Worm (Caenorhabditis elegans) whole organism, late embryonic: ENCODE measurements around the gene ZK1098.12.

Experiments used
- T23F11.4 ChIP-seq: fragments of 200-800 bp; sonication (Bioruptor generic); optimal IDR thresholded peaks from 2 replicates; lab custom pipeline; 2018; ENCODE audit warnings: mild to moderate bottlenecking, missing genetic modification characterization, missing compliant biosample characterization
- ama-1 ChIP-seq: fragments of 150-350 bp; optimal IDR thresholded peaks from 2 replicates; lab custom pipeline; 2014
- ceh-19 ChIP-seq: fragments of 200-800 bp; sonication (Bioruptor generic); optimal IDR thresholded peaks from 2 replicates; lab custom pipeline; 2018; ENCODE audit warnings: mild to moderate bottlenecking, missing genetic modification characterization, missing compliant biosample characterization
- ceh-22 ChIP-seq: sonication (generic microtip); optimal IDR thresholded peaks from 2 replicates; lab custom pipeline; 2017; ENCODE audit warnings: missing biosample characterization, missing genetic modification characterization
- ceh-24 ChIP-seq: sonication (generic microtip); optimal IDR thresholded peaks from 2 replicates; lab custom pipeline; 2016; ENCODE audit warnings: mild to moderate bottlenecking, missing genetic modification characterization, missing compliant biosample characterization
- ceh-30 ChIP-seq: fragments of 150-350 bp; optimal IDR thresholded peaks from 2 replicates; lab custom pipeline; 2014; ENCODE audit warnings: missing biosample characterization, missing genetic modification characterization
- ceh-48 ChIP-seq: sonication (generic microtip); optimal IDR thresholded peaks from 2 replicates; lab custom pipeline; 2016; ENCODE audit warnings: missing genetic modification characterization, inconsistent platforms, missing compliant biosample characterization
- ceh-6 ChIP-seq: fragments of 200-800 bp; sonication (Bioruptor generic); optimal IDR thresholded peaks from 2 replicates; lab custom pipeline; 2018; ENCODE audit warnings: mild to moderate bottlenecking, missing genetic modification characterization, missing compliant biosample characterization
- dve-1 ChIP-seq: sonication (generic microtip); optimal IDR thresholded peaks from 2 replicates; lab custom pipeline; 2017; ENCODE audit warnings: antibody characterized with exemption, mild to moderate bottlenecking, missing genetic modification characterization, missing compliant biosample characterization
- elt-4 ChIP-seq: sonication (generic microtip); optimal IDR thresholded peaks from 2 replicates; lab custom pipeline; 2016; ENCODE audit warnings: missing genetic modification characterization, missing compliant biosample characterization
- ets-4 ChIP-seq: sonication (generic microtip); optimal IDR thresholded peaks from 2 replicates; lab custom pipeline; 2016; ENCODE audit warnings: missing genetic modification characterization, missing compliant biosample characterization
- fax-1 ChIP-seq: sonication (generic microtip); optimal IDR thresholded peaks from 2 replicates; lab custom pipeline; 2016; ENCODE audit warnings: missing genotype, missing genetic modification characterization, missing compliant biosample characterization
- fkh-10 ChIP-seq: fragments of 150-350 bp; optimal IDR thresholded peaks from 2 replicates; lab custom pipeline; 2014; ENCODE audit warnings: missing biosample characterization, missing genetic modification reagents, missing genetic modification characterization
- fkh-6 ChIP-seq: sonication (generic microtip); optimal IDR thresholded peaks from 2 replicates; lab custom pipeline; 2016; ENCODE audit warnings: missing genetic modification characterization, missing compliant biosample characterization
- hlh-13 ChIP-seq: fragments of 200-800 bp; sonication (Bioruptor generic); optimal IDR thresholded peaks from 2 replicates; lab custom pipeline; 2018; ENCODE audit warnings: mild to moderate bottlenecking, missing genetic modification characterization, missing compliant biosample characterization
- hlh-30 ChIP-seq: sonication (generic microtip); optimal IDR thresholded peaks from 2 replicates; lab custom pipeline; 2017; ENCODE audit warnings: antibody characterized with exemption, missing genetic modification characterization, missing compliant biosample characterization; ENCODE audit not compliant: insufficient read depth
- hlh-6 ChIP-seq: sonication (generic microtip); optimal IDR thresholded peaks from 2 replicates; lab custom pipeline; 2016; ENCODE audit warnings: missing genotype, missing genetic modification characterization, missing compliant biosample characterization
- lin-11 ChIP-seq: fragments of 200-800 bp; sonication (Bioruptor generic); optimal IDR thresholded peaks from 2 replicates; lab custom pipeline; 2018; ENCODE audit warnings: mild to moderate bottlenecking, missing genetic modification characterization, missing compliant biosample characterization
- nhr-11 ChIP-seq: fragments of 150-350 bp; optimal IDR thresholded peaks from 2 replicates; lab custom pipeline; 2014; ENCODE audit warnings: missing biosample characterization, missing genetic modification characterization
- nhr-232 ChIP-seq: sonication (generic microtip); optimal IDR thresholded peaks from 2 replicates; lab custom pipeline; 2016; ENCODE audit warnings: missing genetic modification characterization, missing compliant biosample characterization
- npax-4 ChIP-seq: sonication (generic microtip); optimal IDR thresholded peaks from 2 replicates; lab custom pipeline; 2016; ENCODE audit warnings: missing genetic modification characterization, missing compliant biosample characterization
- odd-2 ChIP-seq: sonication (generic microtip); optimal IDR thresholded peaks from 2 replicates; lab custom pipeline; 2017; ENCODE audit warnings: antibody characterized with exemption, mild to moderate bottlenecking, missing genetic modification characterization, missing compliant biosample characterization
- pag-3 ChIP-seq: sonication (generic microtip); optimal IDR thresholded peaks from 2 replicates; lab custom pipeline; 2016; ENCODE audit warnings: missing compliant biosample characterization, missing genetic modification characterization, borderline replicate concordance
- pha-4 ChIP-seq: fragments of 150-350 bp; optimal IDR thresholded peaks from 2 replicates; lab custom pipeline; 2018; ENCODE audit warnings: missing biosample characterization, missing genetic modification reagents, missing genetic modification characterization
- pros-1 ChIP-seq: fragments of 150-350 bp; optimal IDR thresholded peaks from 2 replicates; lab custom pipeline; 2014; ENCODE audit warnings: missing biosample characterization, missing genetic modification reagents, missing genetic modification characterization
- sox-2 ChIP-seq: fragments of 200-800 bp; sonication (Bioruptor generic); IDR thresholded peaks from 2 replicates; pipeline ENCODE4 v1.3.6; 2022; ENCODE audit warnings: missing genetic modification reagents, missing genetic modification characterization, missing compliant biosample characterization
- syd-9 ChIP-seq: sonication (generic microtip); optimal IDR thresholded peaks from 2 replicates; lab custom pipeline; 2016; ENCODE audit warnings: mild to moderate bottlenecking, missing genetic modification characterization, moderate library complexity, missing compliant biosample characterization
- ttx-3 ChIP-seq: sonication (generic microtip); optimal IDR thresholded peaks from 2 replicates; lab custom pipeline; 2016; ENCODE audit warnings: missing genetic modification reagents, missing genetic modification characterization, missing compliant biosample characterization
- unc-42 ChIP-seq: sonication (generic microtip); optimal IDR thresholded peaks from 2 replicates; lab custom pipeline; 2016; ENCODE audit warnings: missing genotype, missing genetic modification characterization, missing compliant biosample characterization
- unc-55 ChIP-seq: sonication (generic microtip); optimal IDR thresholded peaks from 2 replicates; lab custom pipeline; 2017; ENCODE audit warnings: missing biosample characterization, missing genetic modification reagents, missing genetic modification characterization
- unc-86 ChIP-seq: sonication (generic microtip); optimal IDR thresholded peaks from 2 replicates; lab custom pipeline; 2016; ENCODE audit warnings: missing genetic modification characterization, missing compliant biosample characterization

The ZK1098.12 gene

DNA sequence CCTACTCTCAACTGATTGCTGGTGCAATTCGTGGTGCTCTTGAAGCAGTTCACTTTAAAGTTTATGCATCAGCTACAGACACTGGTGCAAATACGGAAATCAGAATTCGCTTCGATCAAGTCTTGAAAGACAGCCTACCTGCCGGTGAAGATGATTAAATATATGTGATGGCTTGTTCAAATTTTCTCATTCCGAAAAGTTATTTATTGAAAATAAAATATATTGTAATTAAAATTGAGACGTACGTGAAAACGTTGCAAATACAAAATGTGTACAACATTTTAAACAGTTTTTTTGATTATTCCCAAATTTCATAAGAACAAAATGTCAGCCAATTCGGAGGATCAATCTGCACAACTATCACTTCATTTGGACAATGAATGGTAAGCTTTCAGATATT is 18.1 kb upstream of the ZK1098.12 start, which contains the start of gene ZK1098.6:
Gene ZK1098.6 (plus strand): TSS at position 301 of the 400 bp plus-strand sequence.
- TF ChIP-seq fkh-10 (GFP tag; lab: Kevin White, UChicago) (no peak), pag-3 (tag; lab: Kevin White, UChicago) (no peak), hlh-6 (tag; lab: Kevin White, UChicago) (no peak), ama-1 (lab: Kevin White, UChicago) (no peak), dve-1 (tag; lab: Kevin White, UChicago) (no peak), ceh-30 (tag; lab: Kevin White, UChicago) (no peak), fkh-6 (tag; lab: Kevin White, UChicago) (no peak), nhr-11 (tag; lab: Kevin White, UChicago) (no peak), ceh-48 (tag; lab: Kevin White, UChicago) (no peak), nhr-232 (no peak), ceh-22 (tag; lab: Kevin White, UChicago) (no peak)
- TF ChIP-seq, all 69 proteins: peak for 0

DNA sequence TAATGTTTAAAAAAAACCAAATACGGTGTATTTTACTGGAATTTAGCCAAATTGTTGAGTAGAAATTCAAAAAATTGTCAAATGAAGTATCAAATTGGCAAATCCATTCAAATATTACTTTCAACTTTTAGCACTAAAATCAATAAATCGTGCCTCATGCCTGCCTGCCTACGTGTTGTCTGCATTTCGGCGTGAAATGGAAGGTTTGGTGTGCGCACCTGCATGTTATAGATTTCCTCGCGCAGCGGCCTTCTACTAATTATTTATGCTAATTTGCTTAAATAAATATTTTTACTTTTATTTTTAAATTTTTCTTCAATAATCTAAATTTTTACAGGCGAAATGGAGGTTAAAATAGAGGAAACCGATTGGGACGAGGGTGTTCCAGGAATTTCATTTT is 16.1 kb upstream of the ZK1098.12 start, which contains the start of gene ZK1098.2:
Gene ZK1098.2 (plus strand): TSS at position 336 of the 400 bp plus-strand sequence.
- TF ChIP-seq unc-86 (tag; lab: Kevin White, UChicago) (no peak), ceh-48 (tag; lab: Kevin White, UChicago) (peak; percentile 76), syd-9 (tag; lab: Kevin White, UChicago) (no peak)
- TF ChIP-seq, all 69 proteins: peak for 1

DNA sequence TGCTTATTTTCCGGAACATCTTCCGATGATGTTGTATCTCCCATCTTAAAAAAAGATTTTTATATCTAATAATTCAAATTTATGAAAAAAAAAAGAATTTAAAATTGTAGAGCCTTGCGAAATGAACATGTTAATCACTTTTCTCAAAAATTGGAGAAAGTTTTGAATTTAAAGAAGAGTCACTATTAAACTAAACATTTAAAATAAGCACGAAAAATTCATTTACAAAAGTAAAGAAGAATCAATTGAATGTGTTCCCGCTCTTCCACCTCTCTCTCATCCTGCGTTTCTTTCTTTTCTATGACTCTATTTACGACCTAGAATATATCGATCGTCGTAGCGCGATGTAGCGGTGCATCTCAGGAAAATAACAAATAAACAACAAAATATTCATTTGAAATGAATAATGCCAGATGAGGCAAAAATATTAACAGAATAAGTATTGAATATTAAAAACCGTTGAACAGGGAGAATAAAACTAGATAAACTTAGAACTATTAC is 6.2 kb upstream of the ZK1098.12 start, which contains the start of gene ZK1098.3:
Gene ZK1098.3 (minus strand): TSS at position 51 of the 501 bp plus-strand sequence.
- peak; percentile 2 for TF ChIP-seq unc-55 (GFP tag; lab: Kevin White, UChicago)
- no peak for TF ChIP-seq npax-4
- TF ChIP-seq ttx-3, result no peak
- peak; percentile 84 for TF ChIP-seq ceh-48 (tag; lab: Kevin White, UChicago)

DNA sequence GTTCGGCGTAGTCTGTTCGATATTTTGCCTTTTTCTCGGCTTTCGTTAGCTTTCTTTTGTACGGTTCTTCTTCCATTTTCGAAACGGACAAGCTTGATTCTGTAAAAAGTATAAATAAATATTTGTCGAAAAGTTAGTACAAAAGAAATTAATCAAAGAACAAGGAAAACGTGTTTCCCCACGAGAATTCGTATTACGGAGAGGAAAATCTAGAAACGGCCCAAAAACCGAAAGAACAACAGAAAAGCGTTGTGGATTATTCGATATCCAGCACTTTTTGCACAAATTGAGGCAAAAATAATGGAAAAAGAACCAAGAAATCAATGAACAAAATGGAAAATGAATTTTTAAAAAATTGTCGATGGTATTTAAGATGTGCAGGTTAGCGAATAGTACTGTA is 2.6 kb upstream of the ZK1098.12 start, which contains the start of gene mut-7:
Gene mut-7 (minus strand): TSS at position 101 of the 400 bp plus-strand sequence.
- no peak for TF ChIP-seq pha-4 (tag; lab: Kevin White, UChicago)
- TF ChIP-seq T23F11.4, result no peak
- no peak for TF ChIP-seq odd-2 (tag; lab: Kevin White, UChicago)
- TF ChIP-seq syd-9 (tag; lab: Kevin White, UChicago), result no peak
- TF ChIP-seq unc-55 (GFP tag; lab: Kevin White, UChicago), result no peak
- TF ChIP-seq lin-11 (tag; lab: Kevin White, UChicago), result no peak
- no peak for TF ChIP-seq hlh-30 (tag; lab: Kevin White, UChicago)
- TF ChIP-seq ceh-19 (GFP tag; lab: Kevin White, UChicago), result no peak
- TF ChIP-seq hlh-13 (GFP tag; lab: Kevin White, UChicago), result no peak
- TF ChIP-seq ceh-30 (tag; lab: Kevin White, UChicago), result no peak
- TF ChIP-seq elt-4, result no peak
- TF ChIP-seq ceh-6, result no peak
- TF ChIP-seq fax-1 (tag; lab: Kevin White, UChicago), result no peak
- no peak for TF ChIP-seq unc-86 (tag; lab: Kevin White, UChicago)
- TF ChIP-seq hlh-6 (tag; lab: Kevin White, UChicago), result no peak

DNA sequence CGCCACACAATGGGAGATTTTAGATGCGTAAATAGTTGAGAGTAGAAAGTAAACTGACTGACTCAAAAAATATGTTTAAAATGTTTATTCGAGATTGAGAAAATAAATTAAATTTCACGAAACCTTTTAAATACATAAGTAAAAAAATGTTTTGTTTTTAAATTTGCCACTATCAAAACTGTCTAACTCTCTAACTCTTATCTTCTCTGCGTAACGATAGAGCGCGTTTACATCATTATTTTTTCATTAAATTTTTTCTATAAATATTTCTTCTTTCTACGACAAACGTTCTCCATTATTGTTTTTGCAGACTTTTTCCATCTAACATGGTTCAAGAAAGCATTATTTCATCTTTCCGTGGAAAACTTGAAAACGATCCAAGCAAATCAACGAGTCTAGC is 2.1 kb upstream of the ZK1098.12 start, which contains the start of gene eif-2Balpha:
Gene eif-2Balpha (plus strand): TSS at position 304 of the 400 bp plus-strand sequence.
- TF ChIP-seq unc-42 (tag; lab: Kevin White, UChicago), result peak; percentile 25
- no peak for TF ChIP-seq fkh-6 (tag; lab: Kevin White, UChicago)
- TF ChIP-seq, all 69 proteins: peak for 1

DNA sequence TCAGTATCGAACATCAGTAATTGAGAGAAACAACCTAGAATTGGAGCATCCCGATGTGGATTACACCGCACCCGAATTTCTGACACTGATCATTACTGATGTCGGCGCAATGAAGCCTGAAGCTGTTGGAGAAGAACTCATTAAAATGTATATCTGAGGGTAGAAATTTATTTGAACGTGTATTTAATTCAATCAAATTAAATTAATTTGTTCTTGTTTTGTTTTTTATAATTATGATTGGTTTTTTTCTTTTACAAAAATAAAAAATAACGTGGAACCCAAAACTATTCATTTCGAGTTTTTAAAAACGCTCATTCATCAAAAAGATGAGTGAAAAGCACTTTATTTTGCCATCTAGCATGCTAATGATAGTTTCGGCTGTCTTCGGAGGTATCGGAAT is 795 bp upstream of the ZK1098.12 start, which contains the start of gene ZK1098.9:
Gene ZK1098.9 (plus strand): TSS at position 301 of the 400 bp plus-strand sequence.
- no peak for TF ChIP-seq lin-11 (tag; lab: Kevin White, UChicago)
- no peak for TF ChIP-seq sox-2 (GFP tag; lab: Robert Waterston, UW)
- TF ChIP-seq unc-42 (tag; lab: Kevin White, UChicago), result no peak
- no peak for TF ChIP-seq ceh-24 (tag; lab: Kevin White, UChicago)
- TF ChIP-seq npax-4, result no peak
- no peak for TF ChIP-seq ceh-48 (tag; lab: Kevin White, UChicago)
- TF ChIP-seq ceh-19 (GFP tag; lab: Kevin White, UChicago), result no peak
- TF ChIP-seq elt-4, result no peak
- no peak for TF ChIP-seq pros-1 (tag; lab: Kevin White, UChicago)
- no peak for TF ChIP-seq ets-4 (tag; lab: Kevin White, UChicago)
